Fruit fly (Drosophila melanogaster) whole organism, embryonic: ENCODE results near the gene CG13603.

ENCODE experiments used
- BtbVII ChIP-seq: fragments of 200-800 bp; sonication (Bioruptor generic); optimal IDR thresholded peaks from 3 replicates; lab custom pipeline; 2017; ENCODE audit warnings: missing biosample characterization, mild to moderate bottlenecking, missing genetic modification characterization
- CG12219 ChIP-seq: fragments of 200-800 bp; sonication (Bioruptor generic); optimal IDR thresholded peaks from 3 replicates; lab custom pipeline; 2018; ENCODE audit warnings: missing biosample characterization, mild to moderate bottlenecking, missing genetic modification characterization
- CG16779 ChIP-seq: fragments of 200-800 bp; sonication (Bioruptor generic); IDR thresholded peaks from 2 replicates; pipeline ENCODE4 v1.3.6; 2022; ENCODE audit warnings: missing biosample characterization, missing genetic modification characterization
- CG17912 ChIP-seq: fragments of 200-800 bp; sonication (Bioruptor generic); optimal IDR thresholded peaks from 2 replicates; lab custom pipeline; 2018; ENCODE audit warnings: missing biosample characterization, mild to moderate bottlenecking, missing genetic modification characterization
- CG18262 ChIP-seq: fragments of 200-800 bp; optimal IDR thresholded peaks from 3 replicates; lab custom pipeline; 2019; ENCODE audit warnings: missing biosample characterization, mild to moderate bottlenecking, missing genetic modification characterization, moderate library complexity
- CG2120 ChIP-seq: fragments of 200-800 bp; sonication (Bioruptor generic); optimal IDR thresholded peaks from 3 replicates; lab custom pipeline; 2016; ENCODE audit warnings: missing biosample characterization, missing genetic modification characterization
- CG2712 ChIP-seq: fragments of 200-800 bp; optimal IDR thresholded peaks from 3 replicates; lab custom pipeline; 2019; ENCODE audit warnings: missing biosample characterization, mild to moderate bottlenecking, missing genetic modification characterization, moderate library complexity
- CG34376 ChIP-seq: fragments of 200-800 bp; sonication (Bioruptor generic); optimal IDR thresholded peaks from 2 replicates; lab custom pipeline; 2018; ENCODE audit warnings: missing biosample characterization, mild to moderate bottlenecking, missing genetic modification characterization
- CG3847 ChIP-seq: fragments of 200-800 bp; sonication (Bioruptor generic); IDR thresholded peaks from 2 replicates; pipeline ENCODE4 v1.3.6; 2022; ENCODE audit warnings: missing biosample characterization, missing genetic modification characterization
- CG4360 ChIP-seq: fragments of 200-800 bp; sonication (Bioruptor generic); IDR thresholded peaks from 2 replicates; pipeline ENCODE4 v1.3.6; 2022; ENCODE audit warnings: missing biosample characterization, missing genetic modification characterization
- CG4617 ChIP-seq: fragments of 200-800 bp; sonication (Bioruptor generic); optimal IDR thresholded peaks from 3 replicates; lab custom pipeline; 2016; ENCODE audit warnings: missing biosample characterization, missing genetic modification characterization, borderline replicate concordance
- CG8388 ChIP-seq: fragments of 200-800 bp; sonication (Bioruptor generic); optimal IDR thresholded peaks from 2 replicates; lab custom pipeline; 2019; ENCODE audit warnings: missing biosample characterization, mild to moderate bottlenecking, missing genetic modification characterization, moderate library complexity
- Chrac-16 ChIP-seq: fragments of 200-800 bp; sonication (Bioruptor generic); optimal IDR thresholded peaks from 3 replicates; lab custom pipeline; 2016; ENCODE audit warnings: missing biosample characterization, missing genetic modification characterization
- D19B ChIP-seq: fragments of 200-800 bp; sonication (Bioruptor generic); optimal IDR thresholded peaks from 2 replicates; lab custom pipeline; 2017; ENCODE audit warnings: missing biosample characterization, mild to moderate bottlenecking, missing genetic modification characterization
- Fer2 ChIP-seq: fragments of 200-800 bp; sonication (Bioruptor generic); optimal IDR thresholded peaks from 2 replicates; lab custom pipeline; 2018; ENCODE audit warnings: missing biosample characterization, mild to moderate bottlenecking, missing genetic modification characterization, moderate library complexity
- HmgZ ChIP-seq: fragments of 200-800 bp; sonication (Bioruptor generic); optimal IDR thresholded peaks from 2 replicates; lab custom pipeline; 2018; ENCODE audit warnings: missing biosample characterization, mild to moderate bottlenecking, missing genetic modification characterization
- Mad ChIP-seq: fragments of 200-800 bp; sonication (Bioruptor generic); optimal IDR thresholded peaks from 2 replicates; lab custom pipeline; 2016; ENCODE audit warnings: missing biosample characterization, missing genetic modification characterization
- NC2α ChIP-seq: fragments of 200-800 bp; sonication (Bioruptor generic); optimal IDR thresholded peaks from 2 replicates; lab custom pipeline; 2016; ENCODE audit warnings: missing biosample characterization, missing genetic modification characterization
- NK7.1 ChIP-seq: fragments of 200-800 bp; sonication (Bioruptor generic); optimal IDR thresholded peaks from 3 replicates; lab custom pipeline; 2016; ENCODE audit warnings: missing biosample characterization, missing genetic modification characterization
- Neu2 ChIP-seq: fragments of 200-800 bp; sonication (Bioruptor generic); optimal IDR thresholded peaks from 3 replicates; lab custom pipeline; 2016; ENCODE audit warnings: missing biosample characterization, missing genetic modification characterization, borderline replicate concordance
- Nf-YA ChIP-seq: fragments of 200-800 bp; sonication (Bioruptor generic); IDR thresholded peaks from 2 replicates; pipeline ENCODE4 v1.3.6; 2022; ENCODE audit warnings: missing biosample characterization, missing genetic modification characterization
- Rx ChIP-seq: fragments of 200-800 bp; sonication (Bioruptor generic); IDR thresholded peaks from 2 replicates; pipeline ENCODE4 v1.3.6; 2022; ENCODE audit warnings: missing biosample characterization, missing genetic modification characterization
- Sin3A ChIP-seq: fragments of >200 bp; optimal IDR thresholded peaks from 2 replicates; lab custom pipeline; 2018
- Spps ChIP-seq: fragments of 200-800 bp; sonication (Bioruptor generic); optimal IDR thresholded peaks from 2 replicates; lab custom pipeline; 2018; ENCODE audit warnings: missing biosample characterization, mild to moderate bottlenecking, missing genetic modification characterization
- Usf ChIP-seq: fragments of 200-800 bp; sonication (Bioruptor generic); optimal IDR thresholded peaks from 2 replicates; lab custom pipeline; 2017; ENCODE audit warnings: missing genotype, missing biosample characterization, missing genetic modification characterization
- bowl ChIP-seq: fragments of 200-800 bp; sonication (Bioruptor generic); IDR thresholded peaks from 2 replicates; pipeline ENCODE4 v1.3.6; 2022; ENCODE audit warnings: missing biosample characterization, missing genetic modification characterization
- ci ChIP-seq: fragments of 200-800 bp; sonication (Bioruptor generic); IDR thresholded peaks from 3 replicates; pipeline ENCODE4 v1.3.6; 2022; ENCODE audit warnings: missing biosample characterization, missing genetic modification characterization
- dmrt11E ChIP-seq: fragments of 200-800 bp; sonication (Bioruptor generic); optimal IDR thresholded peaks from 3 replicates; lab custom pipeline; 2018; ENCODE audit warnings: missing biosample characterization, mild to moderate bottlenecking, missing genetic modification characterization, moderate library complexity
- grau ChIP-seq: fragments of 200-800 bp; optimal IDR thresholded peaks from 3 replicates; lab custom pipeline; 2019; ENCODE audit warnings: missing biosample characterization, mild to moderate bottlenecking, missing genetic modification characterization, moderate library complexity
- hb ChIP-seq: fragments of 200-800 bp; sonication (Bioruptor generic); IDR thresholded peaks from 3 replicates; pipeline ENCODE4 v1.3.6; 2022; ENCODE audit warnings: missing biosample characterization, missing genetic modification characterization; ENCODE audit not compliant: partially characterized antibody
- ken ChIP-seq: fragments of 200-800 bp; sonication (Bioruptor generic); IDR thresholded peaks from 3 replicates; pipeline ENCODE4 v1.3.6; 2022; ENCODE audit warnings: missing biosample characterization, missing genetic modification characterization
- mirr ChIP-seq: fragments of 200-800 bp; sonication (Bioruptor generic); optimal IDR thresholded peaks from 3 replicates; lab custom pipeline; 2018; ENCODE audit warnings: missing biosample characterization, mild to moderate bottlenecking, missing genetic modification characterization
- nom ChIP-seq: fragments of 200-800 bp; sonication (Bioruptor generic); optimal IDR thresholded peaks from 2 replicates; lab custom pipeline; 2017; ENCODE audit warnings: missing biosample characterization, missing genetic modification characterization, mild to moderate bottlenecking, moderate library complexity, missing genetic modification reagents
- phol ChIP-seq: fragments of 200-800 bp; sonication (Bioruptor generic); optimal IDR thresholded peaks from 3 replicates; lab custom pipeline; 2018; ENCODE audit warnings: missing biosample characterization, mild to moderate bottlenecking, missing genetic modification characterization, moderate library complexity
- pnt ChIP-seq: fragments of 200-800 bp; sonication (Bioruptor generic); optimal IDR thresholded peaks from 3 replicates; lab custom pipeline; 2016; ENCODE audit warnings: missing biosample characterization, missing genetic modification characterization
- prd ChIP-seq, 3 experiments: fragments of >200 bp in 2 of 3; fragments of 200-800 bp in 1 of 3; sonication (Bioruptor generic) in 1 of 3; optimal IDR thresholded peaks in 2 of 3; IDR thresholded peaks in 1 of 3; 2 replicates in 2 of 3; 3 replicates in 1 of 3; pipeline versions ENCODE4 v1.3.6 to Lab custom; 2017 to 2022; ENCODE audit warnings: missing biosample characterization in 1 of 3, missing genetic modification characterization in 1 of 3
- psq ChIP-seq: fragments of 200-800 bp; sonication (Bioruptor generic); optimal IDR thresholded peaks from 2 replicates; lab custom pipeline; 2017; ENCODE audit warnings: missing biosample characterization, missing genetic modification characterization
- ranshi ChIP-seq: fragments of 200-800 bp; sonication (Bioruptor generic); IDR thresholded peaks from 2 replicates; pipeline ENCODE4 v1.3.6; 2022; ENCODE audit warnings: missing biosample characterization, missing genetic modification characterization
- seq ChIP-seq: fragments of 200-800 bp; sonication (Bioruptor generic); IDR thresholded peaks from 2 replicates; pipeline ENCODE4 v1.3.6; 2022; ENCODE audit warnings: missing biosample characterization, missing genetic modification characterization
- sisA ChIP-seq: fragments of 200-800 bp; sonication (Bioruptor generic); IDR thresholded peaks from 2 replicates; pipeline ENCODE4 v1.3.6; 2022; ENCODE audit warnings: missing biosample characterization, missing genetic modification characterization
- so ChIP-seq: fragments of 200-800 bp; sonication (Bioruptor generic); IDR thresholded peaks from 3 replicates; pipeline ENCODE4 v1.3.6; 2022; ENCODE audit warnings: missing biosample characterization, missing genetic modification characterization
- tup ChIP-seq: fragments of 200-800 bp; sonication (Bioruptor generic); optimal IDR thresholded peaks from 2 replicates; lab custom pipeline; 2016; ENCODE audit warnings: missing biosample characterization, mild to moderate bottlenecking, missing genetic modification characterization, moderate library complexity
- twi ChIP-seq: fragments of 200-800 bp; optimal IDR thresholded peaks from 2 replicates; lab custom pipeline; 2019; ENCODE audit warnings: missing biosample characterization, mild to moderate bottlenecking, missing genetic modification characterization, moderate library complexity
- unpg ChIP-seq: fragments of 200-800 bp; sonication (Bioruptor generic); optimal IDR thresholded peaks from 3 replicates; lab custom pipeline; 2018; ENCODE audit warnings: missing biosample characterization, mild to moderate bottlenecking, missing genetic modification characterization, moderate library complexity
- wor ChIP-seq: fragments of 200-800 bp; sonication (Bioruptor generic); IDR thresholded peaks from 2 replicates; pipeline ENCODE4 v1.3.6; 2022; ENCODE audit warnings: missing biosample characterization, missing genetic modification characterization
- zen2 ChIP-seq: fragments of 200-800 bp; sonication (Bioruptor generic); IDR thresholded peaks from 3 replicates; pipeline ENCODE4 v1.3.6; 2022; ENCODE audit warnings: missing biosample characterization, missing genetic modification characterization; ENCODE audit not compliant: partially characterized antibody

CG13603 gene

dm6 chr3R:23940840-23941364 lies 45.5 kb downstream of the CG13603 start (continued):
- TF ChIP-seq nom (GFP tag; lab: Kevin White, UChicago): no peak
- TF ChIP-seq Neu2 (GFP tag; lab: Kevin White, UChicago): no peak
- no peak for TF ChIP-seq wor
- TF ChIP-seq unpg (GFP tag; lab: Kevin White, UChicago): no peak
- no peak for TF ChIP-seq so (GFP tag; lab: Robert Waterston, UW)
- no peak for TF ChIP-seq CG34376
- no peak for TF ChIP-seq sisA (GFP tag; lab: Robert Waterston, UW)
- TF ChIP-seq NK7.1 (GFP tag; lab: Kevin White, UChicago): no peak

- TF ChIP-seq CG16779 (GFP tag; lab: Robert Waterston, UW) (0 out of 2 replicates have a peak, but pooled peaks have one; percentile 18), CG2712 (tag; lab: Kevin White, UChicago) (peak; percentile 73), tup (GFP tag; lab: Kevin White, UChicago) (peak; percentile 80), D19B (GFP tag; lab: Kevin White, UChicago) (peak; percentile 48), bowl (GFP tag; lab: Robert Waterston, UW) (peak; percentile 70; the same call in 1 of the 2 replicates), psq (GFP tag; lab: Kevin White, UChicago) (peak; percentile 54), dmrt11E (peak; percentile 87), hb (GFP tag; lab: Robert Waterston, UW) (no peak), prd (optimal IDR thresholded peaks at IDR 0.05; lab: Kevin White, UChicago) (no peak), prd (GFP tag; IDR thresholded peaks at IDR 0.05; lab: Robert Waterston, UW) (peak; percentile 33; the same call in 2 of the 3 replicates), pnt (peak; percentile 12), Nf-YA (GFP tag; lab: Robert Waterston, UW) (peak; percentile 63; the same call in 1 of the 2 replicates), Fer2 (tag; lab: Kevin White, UChicago) (peak; percentile 70), HmgZ (peak; percentile 90), seq (GFP tag; lab: Robert Waterston, UW) (peak; percentile 87), CG2120 (GFP tag; lab: Kevin White, UChicago) (peak; percentile 54), BtbVII (GFP tag; lab: Kevin White, UChicago) (peak; percentile 72), CG8388 (peak; percentile 51), NC2α (GFP tag; lab: Kevin White, UChicago) (peak; percentile 60), grau (tag; lab: Kevin White, UChicago) (peak; percentile 45), Spps (tag; lab: Kevin White, UChicago) (peak; percentile 75), CG17912 (GFP tag; lab: Kevin White, UChicago) (peak; percentile 92), ken (GFP tag; lab: Robert Waterston, UW) (peak; percentile 37; the same call in 1 of the 3 replicates), Chrac-16 (GFP tag; lab: Kevin White, UChicago) (peak; percentile 20), Mad (GFP tag; lab: Kevin White, UChicago) (peak; percentile 59), CG12219 (peak; percentile 81), mirr (GFP tag; lab: Kevin White, UChicago) (peak; percentile 91), Sin3A (no peak), zen2 (GFP tag; lab: Robert Waterston, UW) (no peak), twi (tag; lab: Kevin White, UChicago) (peak; percentile 84), Usf (GFP tag; lab: Kevin White, UChicago) (no peak), CG3847 (GFP tag; lab: Robert Waterston, UW) (peak; percentile 19; the same call in 1 of the 2 replicates), phol (tag; lab: Kevin White, UChicago) (peak; percentile 6), CG4617 (GFP tag; lab: Kevin White, UChicago) (peak; percentile 15), CG18262 (peak; percentile 76), CG4360 (GFP tag; lab: Robert Waterston, UW) (peak; percentile 77), ci (peak; percentile 89), nom (GFP tag; lab: Kevin White, UChicago) (peak; percentile 11), Rx (GFP tag; lab: Robert Waterston, UW) (no peak), ranshi (GFP tag; lab: Robert Waterston, UW) (peak; percentile 85)
Measured at dm6 chr3R:23939921-23940839, 46.2 kb downstream of the CG13603 start.
